Worm (Caenorhabditis elegans) whole organism, L4/young adult: ENCODE results near the gene Y51A2A.4.

Experiments used
- W03F9.2 ChIP-seq: fragments of 150-350 bp; optimal IDR thresholded peaks from 2 replicates; lab custom pipeline; 2014; ENCODE audit warnings: missing biosample characterization, missing genetic modification characterization
- him-1 ChIP-seq: sonication (generic microtip); optimal IDR thresholded peaks from 2 replicates; lab custom pipeline; 2016; ENCODE audit warnings: missing genotype, missing genetic modification reagents, missing genetic modification characterization, missing compliant biosample characterization

ce11 chrV:18244408-18244807 is 46.3 kb upstream of the Y51A2A.4 start:
- TF ChIP-seq him-1 (tag; lab: Kevin White, UChicago) (no peak), W03F9.2 (tag; lab: Kevin White, UChicago) (no peak)
